Worm (Caenorhabditis elegans) whole organism, young adult: Measurements from ENCODE around the gene unc-32.
A peak's percentile ranks its signal among the peaks of the same experiment; 100 is the strongest.

Source experiments
- B0019.2 ChIP-seq: fragments of 200-800 bp; sonication (Bioruptor generic); conservative IDR thresholded peaks from 2 replicates; pipeline ENCODE4 v1.3.6; 2022; ENCODE audit warnings: missing genetic modification reagents, missing genetic modification characterization, missing compliant biosample characterization
- D2030.7 ChIP-seq: fragments of 200-800 bp; sonication (Bioruptor generic); IDR thresholded peaks from 2 replicates; pipeline ENCODE4 v1.3.6; 2022; ENCODE audit warnings: missing genetic modification reagents, missing genetic modification characterization, missing compliant biosample characterization
- F57A8.1 ChIP-seq: fragments of 200-800 bp; sonication (Bioruptor generic); optimal IDR thresholded peaks from 2 replicates; lab custom pipeline; 2018; ENCODE audit warnings: mild to moderate bottlenecking, missing genetic modification characterization, moderate library complexity, missing compliant biosample characterization
- Y53G8AR.9 ChIP-seq: fragments of 200-800 bp; sonication (Bioruptor generic); conservative IDR thresholded peaks from 2 replicates; pipeline ENCODE4 v1.3.6; 2022; ENCODE audit warnings: missing genetic modification reagents, missing genetic modification characterization, missing compliant biosample characterization
- ama-1 ChIP-seq, 3 experiments: fragments of 150-350 bp in 1 of 3; sonication (generic microtip) in 2 of 3; optimal IDR thresholded peaks; 2 replicates each; lab custom pipeline; 2014 to 2018; ENCODE audit warnings: missing biosample characterization in 2 of 3, missing genetic modification characterization in 2 of 3, missing genetic modification reagents in 2 of 3
- attf-5 ChIP-seq: fragments of 200-800 bp; sonication (Bioruptor generic); optimal IDR thresholded peaks from 2 replicates; lab custom pipeline; 2018; ENCODE audit warnings: mild to moderate bottlenecking, missing genetic modification characterization, missing compliant biosample characterization
- bed-1 ChIP-seq: fragments of 200-800 bp; sonication (Bioruptor generic); IDR thresholded peaks from 2 replicates; pipeline ENCODE4 v1.3.6; 2022; ENCODE audit warnings: missing genetic modification reagents, missing genetic modification characterization, missing compliant biosample characterization
- ccch-3 ChIP-seq: fragments of 200-800 bp; sonication (Bioruptor generic); optimal IDR thresholded peaks from 2 replicates; lab custom pipeline; 2018; ENCODE audit warnings: mild to moderate bottlenecking, missing genetic modification characterization, missing compliant biosample characterization
- cebp-1 ChIP-seq, 2 experiments: fragments of 200-800 bp in 1 of 2; sonication (Bioruptor generic) in 1 of 2; sonication (generic microtip) in 1 of 2; IDR thresholded peaks in 1 of 2; optimal IDR thresholded peaks in 1 of 2; 2 replicates each; pipeline versions ENCODE4 v1.3.6 to Lab custom; 2017 to 2022; ENCODE audit warnings: missing compliant biosample characterization in 2 of 2, missing genetic modification characterization in 2 of 2, mild to moderate bottlenecking in 1 of 2, missing genetic modification reagents in 1 of 2, moderate library complexity in 1 of 2
- ceh-100 ChIP-seq: fragments of 200-800 bp; sonication (Bioruptor generic); IDR thresholded peaks from 2 replicates; pipeline ENCODE4 v1.3.6; 2022; ENCODE audit warnings: missing genetic modification reagents, missing genetic modification characterization, missing compliant biosample characterization
- ceh-27 ChIP-seq: fragments of 200-800 bp; sonication (Bioruptor generic); optimal IDR thresholded peaks from 2 replicates; lab custom pipeline; 2018; ENCODE audit warnings: mild to moderate bottlenecking, missing genetic modification characterization, moderate library complexity, missing compliant biosample characterization
- ceh-58 ChIP-seq: fragments of 200-800 bp; sonication (Bioruptor generic); IDR thresholded peaks from 2 replicates; pipeline ENCODE4 v1.3.6; 2022; ENCODE audit warnings: missing genetic modification characterization, missing compliant biosample characterization
- die-1 ChIP-seq: sonication (generic microtip); optimal IDR thresholded peaks from 2 replicates; lab custom pipeline; 2016; ENCODE audit warnings: missing genotype, mild to moderate bottlenecking, missing genetic modification characterization, missing compliant biosample characterization
- dpff-1 ChIP-seq: sonication (generic microtip); optimal IDR thresholded peaks from 2 replicates; lab custom pipeline; 2017; ENCODE audit warnings: mild to moderate bottlenecking, missing genetic modification characterization, missing compliant biosample characterization
- dpl-1 ChIP-seq: fragments of 150-350 bp; optimal IDR thresholded peaks from 2 replicates; lab custom pipeline; 2014; ENCODE audit warnings: missing biosample characterization, missing genetic modification reagents, missing genetic modification characterization
- efl-1 ChIP-seq: fragments of 150-350 bp; optimal IDR thresholded peaks from 2 replicates; lab custom pipeline; 2014; ENCODE audit warnings: missing biosample characterization, missing genetic modification reagents, missing genetic modification characterization
- fkh-3 ChIP-seq: sonication (generic microtip); optimal IDR thresholded peaks from 2 replicates; lab custom pipeline; 2016; ENCODE audit warnings: mild to moderate bottlenecking, missing genetic modification characterization, missing compliant biosample characterization
- hlh-12 ChIP-seq: sonication (generic microtip); optimal IDR thresholded peaks from 2 replicates; lab custom pipeline; 2016; ENCODE audit warnings: missing genetic modification characterization, missing compliant biosample characterization
- hlh-26 ChIP-seq: fragments of 200-800 bp; sonication (Bioruptor generic); conservative IDR thresholded peaks from 2 replicates; pipeline ENCODE4 v1.3.6; 2022; ENCODE audit warnings: missing genetic modification reagents, missing genetic modification characterization, missing compliant biosample characterization
- hmg-1.2 ChIP-seq: fragments of 200-800 bp; sonication (Bioruptor generic); IDR thresholded peaks from 2 replicates; pipeline ENCODE4 v1.3.6; 2022; ENCODE audit warnings: missing genetic modification reagents, missing genetic modification characterization, missing compliant biosample characterization
- hmg-20 ChIP-seq: fragments of 200-800 bp; sonication (Bioruptor generic); IDR thresholded peaks from 2 replicates; pipeline ENCODE4 v1.3.6; 2022; ENCODE audit warnings: missing genetic modification reagents, missing genetic modification characterization, missing compliant biosample characterization
- hsf-1 ChIP-seq: fragments of 200-800 bp; sonication (Bioruptor generic); IDR thresholded peaks from 2 replicates; pipeline ENCODE4 v1.3.6; 2022; ENCODE audit warnings: missing genetic modification reagents, missing genetic modification characterization, missing compliant biosample characterization
- lag-1 ChIP-seq: fragments of 200-800 bp; sonication (Bioruptor generic); IDR thresholded peaks from 2 replicates; pipeline ENCODE4 v1.3.6; 2022; ENCODE audit warnings: missing genetic modification reagents, missing genetic modification characterization, missing compliant biosample characterization
- lin-26 ChIP-seq: fragments of 200-800 bp; sonication (Bioruptor generic); IDR thresholded peaks from 2 replicates; pipeline ENCODE4 v1.3.6; 2022; ENCODE audit warnings: missing genetic modification reagents, missing genetic modification characterization, missing compliant biosample characterization
- lin-35 ChIP-seq, 3 experiments: fragments of 150-350 bp in 2 of 3; sonication (generic microtip) in 1 of 3; optimal IDR thresholded peaks; 2 replicates each; lab custom pipeline; 2014 to 2018; ENCODE audit warnings: missing biosample characterization in 3 of 3, missing genetic modification characterization in 3 of 3, missing genetic modification reagents in 3 of 3
- lin-40 ChIP-seq: sonication (generic microtip); optimal IDR thresholded peaks from 2 replicates; lab custom pipeline; 2016; ENCODE audit warnings: missing genetic modification characterization, mild to moderate bottlenecking, missing compliant biosample characterization, missing genotype, missing genetic modification reagents
- lsl-1 ChIP-seq: fragments of 200-800 bp; sonication (Bioruptor generic); optimal IDR thresholded peaks from 2 replicates; lab custom pipeline; 2018; ENCODE audit warnings: mild to moderate bottlenecking, missing genetic modification characterization, moderate library complexity, missing compliant biosample characterization
- madf-10 ChIP-seq: sonication (generic microtip); optimal IDR thresholded peaks from 2 replicates; lab custom pipeline; 2016; ENCODE audit warnings: mild to moderate bottlenecking, missing genetic modification characterization, missing compliant biosample characterization
- madf-6 ChIP-seq: fragments of 200-800 bp; sonication (Bioruptor generic); IDR thresholded peaks from 2 replicates; pipeline ENCODE4 v1.3.6; 2022; ENCODE audit warnings: missing genetic modification reagents, missing genetic modification characterization, missing compliant biosample characterization
- mes-4 ChIP-seq: sonication (generic microtip); optimal IDR thresholded peaks from 2 replicates; lab custom pipeline; 2016; ENCODE audit warnings: missing genotype, missing genetic modification characterization, missing compliant biosample characterization
- nfya-1 ChIP-seq: sonication (generic microtip); optimal IDR thresholded peaks from 2 replicates; lab custom pipeline; 2017; ENCODE audit warnings: antibody characterized with exemption, missing compliant biosample characterization, missing genetic modification characterization, borderline replicate concordance; ENCODE audit not compliant: insufficient read depth
- nfyb-1 ChIP-seq: fragments of 200-800 bp; sonication (Bioruptor generic); IDR thresholded peaks from 2 replicates; pipeline ENCODE4 v1.3.6; 2022; ENCODE audit warnings: missing genetic modification reagents, missing genetic modification characterization, missing compliant biosample characterization
- nhr-120 ChIP-seq: fragments of 200-800 bp; sonication (Bioruptor generic); IDR thresholded peaks from 2 replicates; pipeline ENCODE4 v1.3.6; 2022; ENCODE audit warnings: missing genetic modification characterization, missing compliant biosample characterization
- pbrm-1 ChIP-seq: fragments of 200-800 bp; sonication (Bioruptor generic); IDR thresholded peaks from 2 replicates; pipeline ENCODE4 v1.3.6; 2022; ENCODE audit warnings: missing genetic modification reagents, missing genetic modification characterization, missing compliant biosample characterization
- rpc-1 ChIP-seq, 2 experiments: fragments of 150-350 bp in 1 of 2; sonication (generic microtip) in 1 of 2; optimal IDR thresholded peaks; 2 replicates each; lab custom pipeline; 2014 to 2018; ENCODE audit warnings: missing biosample characterization in 1 of 2, missing genetic modification characterization in 1 of 2, missing genetic modification reagents in 1 of 2, missing genotype in 1 of 2
- snpc-3.4 ChIP-seq: sonication (generic microtip); optimal IDR thresholded peaks from 2 replicates; lab custom pipeline; 2017; ENCODE audit warnings: missing genetic modification characterization, mild to moderate bottlenecking, missing compliant biosample characterization, antibody characterized with exemption, moderate library complexity, missing genotype, missing genetic modification reagents
- snpc-4 ChIP-seq, 5 experiments: fragments of 150-350 bp in 1 of 5; sonication (generic microtip) in 4 of 5; optimal IDR thresholded peaks; 2 replicates each; lab custom pipeline; 2014 to 2018; ENCODE audit warnings: missing genetic modification characterization in 5 of 5, missing biosample characterization in 3 of 5, antibody characterized with exemption in 2 of 5, mild to moderate bottlenecking in 2 of 5, missing compliant biosample characterization in 2 of 5, missing genotype in 2 of 5, moderate library complexity in 2 of 5, missing genetic modification reagents in 1 of 5
- tbp1 ChIP-seq: fragments of 200-800 bp; sonication (Bioruptor generic); optimal IDR thresholded peaks from 2 replicates; lab custom pipeline; 2018; ENCODE audit warnings: mild to moderate bottlenecking, missing genetic modification characterization, missing compliant biosample characterization
- unc-130 ChIP-seq: sonication (generic microtip); optimal IDR thresholded peaks from 2 replicates; lab custom pipeline; 2016; ENCODE audit warnings: missing genetic modification reagents, missing genetic modification characterization, missing compliant biosample characterization
- ztf-22 ChIP-seq: fragments of 200-800 bp; sonication (Bioruptor generic); optimal IDR thresholded peaks from 2 replicates; lab custom pipeline; 2018; ENCODE audit warnings: mild to moderate bottlenecking, missing genetic modification characterization, moderate library complexity, missing compliant biosample characterization
- ztf-3 ChIP-seq: fragments of 200-800 bp; sonication (Bioruptor generic); optimal IDR thresholded peaks from 2 replicates; lab custom pipeline; 2018; ENCODE audit warnings: mild to moderate bottlenecking, missing genetic modification characterization, missing compliant biosample characterization

The unc-32 gene

ce11 chrIII:8946285-8946684 is 40.9 kb downstream of the unc-32 start:
- 0 out of 2 replicates have a peak, but pooled peaks have one; percentile 23 for TF ChIP-seq hmg-1.2 (GFP tag; lab: Robert Waterston, UW)
- TF ChIP-seq cebp-1 (GFP tag; IDR thresholded peaks at IDR 0.05; lab: Robert Waterston, UW), result no peak
- no peak for TF ChIP-seq cebp-1 (tag; optimal IDR thresholded peaks at IDR 0.05; lab: Kevin White, UChicago)

- TF ChIP-seq ztf-3 (GFP tag; lab: Kevin White, UChicago) (no peak), efl-1 (GFP tag; lab: Kevin White, UChicago) (no peak), nfya-1 (tag; lab: Kevin White, UChicago) (no peak), bed-1 (no peak), pbrm-1 (GFP tag; lab: Robert Waterston, UW) (no peak), rpc-1 (optimal IDR thresholded peaks at IDR 0.05; lab: Kevin White, UChicago) (no peak), rpc-1 (tag; optimal IDR thresholded peaks at IDR 0.05; lab: Kevin White, UChicago) (no peak), Y53G8AR.9 (no peak)
- TF ChIP-seq, all 124 proteins: peak for 0
Measured at ce11 chrIII:8949147-8949546, 43.7 kb downstream of the unc-32 start.

- TF ChIP-seq dpff-1 (tag; lab: Kevin White, UChicago) (no peak), ceh-58 (GFP tag; lab: Robert Waterston, UW) (no peak), madf-10 (tag; lab: Kevin White, UChicago) (no peak), ztf-22 (no peak), nfyb-1 (0 out of 2 replicates have a peak, but pooled peaks have one; percentile 16), bed-1 (no peak), dpl-1 (GFP tag; lab: Kevin White, UChicago) (no peak), hlh-26 (no peak), die-1 (tag; lab: Kevin White, UChicago) (no peak)
Measured at ce11 chrIII:8955536-8955935, 50.1 kb downstream of the unc-32 start.

ce11 chrIII:8956146-8956646 is 50.8 kb downstream of the unc-32 start, which contains the start of the genes ZK643.5 and ZK643.2:
TSS of gene ZK643.5 (minus strand) at chrIII:8956196.
TSS of gene ZK643.2 (plus strand) at chrIII:8956540.
- TF ChIP-seq hmg-20, result no peak
- TF ChIP-seq madf-6 (GFP tag; lab: Robert Waterston, UW), result peak; percentile 70
- TF ChIP-seq attf-5, result peak; percentile 19
- TF ChIP-seq ccch-3 (GFP tag; lab: Kevin White, UChicago), result no peak
- peak in 1 of 3 experiments; percentile 76 for TF ChIP-seq lin-35 (GFP tag; optimal IDR thresholded peaks at IDR 0.05; lab: Kevin White, UChicago)
- no peak for TF ChIP-seq nhr-120 (GFP tag; lab: Robert Waterston, UW)
- TF ChIP-seq hsf-1 (GFP tag; lab: Robert Waterston, UW), result no peak
- no peak for TF ChIP-seq bed-1
- peak; percentile 22 for TF ChIP-seq ceh-27 (GFP tag; lab: Kevin White, UChicago)
- peak; percentile 36 for TF ChIP-seq tbp1 (GFP tag; lab: Kevin White, UChicago)
- TF ChIP-seq lin-40 (tag; lab: Kevin White, UChicago), result no peak
- TF ChIP-seq lsl-1 (GFP tag; lab: Kevin White, UChicago), result peak; percentile 74
- no peak for TF ChIP-seq mes-4 (tag; lab: Kevin White, UChicago)
- TF ChIP-seq fkh-3 (tag; lab: Kevin White, UChicago), result no peak
- peak; percentile 8 for TF ChIP-seq snpc-4 (GFP tag; optimal IDR thresholded peaks at IDR 0.05; lab: Kevin White, UChicago)
- TF ChIP-seq snpc-4 (tag; optimal IDR thresholded peaks at IDR 0.05; lab: Kevin White, UChicago), result peak in 1 of 4 experiments; percentile 5
- TF ChIP-seq efl-1 (GFP tag; lab: Kevin White, UChicago), result peak; percentile 82
- TF ChIP-seq snpc-3.4 (tag; lab: Kevin White, UChicago), result peak; percentile 57
- no peak for TF ChIP-seq ama-1 (optimal IDR thresholded peaks at IDR 0.05; lab: Kevin White, UChicago)
- TF ChIP-seq ama-1 (GFP tag; optimal IDR thresholded peaks at IDR 0.05; lab: Kevin White, UChicago), result peak in 1 of 2 experiments; percentile 64
- TF ChIP-seq lin-26 (GFP tag; lab: Robert Waterston, UW), result no peak
- no peak for TF ChIP-seq B0019.2 (GFP tag; lab: Robert Waterston, UW)
- TF ChIP-seq hlh-26, result no peak
- TF ChIP-seq hlh-12 (tag; lab: Kevin White, UChicago), result no peak
- no peak for TF ChIP-seq ceh-100 (GFP tag; lab: Robert Waterston, UW)
- no peak for TF ChIP-seq F57A8.1 (GFP tag; lab: Kevin White, UChicago)
- TF ChIP-seq lag-1 (GFP tag; lab: Robert Waterston, UW), result no peak
- no peak for TF ChIP-seq unc-130 (GFP tag; lab: Kevin White, UChicago)
- TF ChIP-seq D2030.7 (GFP tag; lab: Robert Waterston, UW), result peak; percentile 45; the same call in 1 of the 2 replicates
